Worm (Caenorhabditis elegans) whole organism, mixed stage, embryonic: ENCODE data around the gene srw-139.
"Not testable (repeated sequence)": the region's sequence is repeated elsewhere in the genome, so short reads cannot be mapped to it uniquely, and the experiment has no call there.

ENCODE experiments used
- bed-3 ChIP-seq: fragments of 200-800 bp; sonication (Bioruptor generic); optimal IDR thresholded peaks from 3 replicates; lab custom pipeline; 2018; ENCODE audit warnings: mild to moderate bottlenecking, missing genetic modification characterization, moderate library complexity, missing compliant biosample characterization
- blmp-1 ChIP-seq: fragments of 150-350 bp; optimal IDR thresholded peaks from 2 replicates; lab custom pipeline; 2014; ENCODE audit warnings: missing biosample characterization, missing genetic modification characterization
- ceh-83 ChIP-seq: fragments of 200-800 bp; sonication (Bioruptor generic); optimal IDR thresholded peaks from 2 replicates; lab custom pipeline; 2018; ENCODE audit warnings: mild to moderate bottlenecking, missing genetic modification characterization, missing compliant biosample characterization
- ces-1 ChIP-seq: fragments of 150-350 bp; optimal IDR thresholded peaks from 2 replicates; lab custom pipeline; 2014; ENCODE audit warnings: missing biosample characterization, missing genetic modification reagents, missing genetic modification characterization
- drap-1 ChIP-seq: fragments of 200-800 bp; sonication (Bioruptor generic); optimal IDR thresholded peaks from 3 replicates; lab custom pipeline; 2018; ENCODE audit warnings: mild to moderate bottlenecking, missing genetic modification characterization, missing compliant biosample characterization
- elt-1 ChIP-seq: sonication (generic microtip); optimal IDR thresholded peaks from 2 replicates; lab custom pipeline; 2017; ENCODE audit warnings: missing genetic modification characterization, mild to moderate bottlenecking, missing compliant biosample characterization, antibody characterized with exemption, moderate library complexity, borderline replicate concordance; ENCODE audit not compliant: insufficient read depth
- elt-3 ChIP-seq: fragments of 150-350 bp; optimal IDR thresholded peaks from 2 replicates; lab custom pipeline; 2014; ENCODE audit warnings: missing biosample characterization, missing genetic modification characterization
- flh-1 ChIP-seq: fragments of 200-800 bp; sonication (Bioruptor generic); optimal IDR thresholded peaks from 2 replicates; lab custom pipeline; 2018; ENCODE audit warnings: mild to moderate bottlenecking, missing genetic modification characterization, moderate library complexity, missing compliant biosample characterization
- hlh-1 ChIP-seq: fragments of 150-350 bp; optimal IDR thresholded peaks from 2 replicates; lab custom pipeline; 2014; ENCODE audit warnings: missing biosample characterization, missing genetic modification reagents, missing genetic modification characterization
- lin-13 ChIP-seq: fragments of 150-350 bp; optimal IDR thresholded peaks from 2 replicates; lab custom pipeline; 2014; ENCODE audit warnings: missing biosample characterization, missing genetic modification characterization
- lin-32 ChIP-seq: fragments of 200-800 bp; sonication (Bioruptor generic); optimal IDR thresholded peaks from 2 replicates; lab custom pipeline; 2018; ENCODE audit warnings: mild to moderate bottlenecking, missing genetic modification characterization, missing compliant biosample characterization
- lsy-2 ChIP-seq: fragments of 150-350 bp; optimal IDR thresholded peaks from 2 replicates; lab custom pipeline; 2014; ENCODE audit warnings: missing biosample characterization, missing genetic modification characterization
- mab-5 ChIP-seq: fragments of 150-350 bp; optimal IDR thresholded peaks from 2 replicates; lab custom pipeline; 2014; ENCODE audit warnings: missing biosample characterization, missing genetic modification characterization
- mep-1 ChIP-seq: fragments of 150-350 bp; optimal IDR thresholded peaks from 2 replicates; lab custom pipeline; 2017; ENCODE audit warnings: missing biosample characterization, missing genetic modification reagents, missing genetic modification characterization, inconsistent platforms
- mls-2 ChIP-seq: sonication (generic microtip); optimal IDR thresholded peaks from 2 replicates; lab custom pipeline; 2016; ENCODE audit warnings: mild to moderate bottlenecking, missing genetic modification characterization, moderate library complexity, missing compliant biosample characterization
- nhr-2 ChIP-seq: fragments of 150-350 bp; optimal IDR thresholded peaks from 2 replicates; lab custom pipeline; 2014; ENCODE audit warnings: missing biosample characterization, missing genetic modification characterization
- nhr-237 ChIP-seq: fragments of 150-350 bp; optimal IDR thresholded peaks from 2 replicates; lab custom pipeline; 2014; ENCODE audit warnings: missing biosample characterization, missing genetic modification characterization
- nhr-28 ChIP-seq: fragments of 150-350 bp; optimal IDR thresholded peaks from 2 replicates; lab custom pipeline; 2014; ENCODE audit warnings: missing biosample characterization, missing genetic modification characterization
- pha-4 ChIP-seq: fragments of 150-350 bp; optimal IDR thresholded peaks from 2 replicates; lab custom pipeline; 2018; ENCODE audit warnings: missing biosample characterization, missing genetic modification reagents, missing genetic modification characterization
- sem-2 ChIP-seq: fragments of 200-800 bp; sonication (Bioruptor generic); optimal IDR thresholded peaks from 2 replicates; lab custom pipeline; 2018; ENCODE audit warnings: mild to moderate bottlenecking, missing genetic modification characterization, missing compliant biosample characterization
- sptf-1 ChIP-seq: sonication (generic microtip); optimal IDR thresholded peaks from 2 replicates; lab custom pipeline; 2017; ENCODE audit warnings: mild to moderate bottlenecking, missing genetic modification characterization, moderate library complexity, missing compliant biosample characterization
- tbx-8 ChIP-seq: fragments of 200-800 bp; sonication (Bioruptor generic); optimal IDR thresholded peaks from 2 replicates; lab custom pipeline; 2018; ENCODE audit warnings: mild to moderate bottlenecking, missing genetic modification characterization, moderate library complexity, missing compliant biosample characterization
- unc-120 ChIP-seq: sonication (generic microtip); optimal IDR thresholded peaks from 2 replicates; lab custom pipeline; 2017; ENCODE audit warnings: missing genetic modification characterization, missing compliant biosample characterization; ENCODE audit not compliant: poor library complexity, severe bottlenecking
- unc-39 ChIP-seq: fragments of 150-350 bp; optimal IDR thresholded peaks from 2 replicates; lab custom pipeline; 2014; ENCODE audit warnings: missing biosample characterization, missing genetic modification characterization
- unc-62 ChIP-seq: fragments of 150-350 bp; optimal IDR thresholded peaks from 2 replicates; lab custom pipeline; 2014; ENCODE audit warnings: missing biosample characterization, missing genetic modification reagents, missing genetic modification characterization
- zip-8 ChIP-seq: fragments of 150-350 bp; optimal IDR thresholded peaks from 2 replicates; lab custom pipeline; 2014; ENCODE audit warnings: missing biosample characterization, missing genetic modification characterization
- ztf-11 ChIP-seq: fragments of 150-350 bp; optimal IDR thresholded peaks from 2 replicates; lab custom pipeline; 2014; ENCODE audit warnings: missing biosample characterization, missing genetic modification characterization

The srw-139 gene

ce11 chrV:2976287-2976686 is 8.9 kb downstream of the srw-139 start, which contains the start of gene srw-124:
Gene srw-124, plus strand, starts transcription at chrV:2976587.
- no peak for TF ChIP-seq mab-5 (tag; lab: Kevin White, UChicago)

ce11 chrV:2975285-2975684 is 9.9 kb downstream of the srw-139 start, which contains the start of gene srw-123:
Gene srw-123, minus strand, starts transcription at chrV:2975385.
- not testable (repeated sequence) for TF ChIP-seq blmp-1 (tag; lab: Kevin White, UChicago); unc-120; drap-1 (GFP tag; lab: Kevin White, UChicago)

ce11 chrV:2971307-2971999 is 13.8 kb downstream of the srw-139 start, which contains the start of gene srw-129:
Gene srw-129, plus strand, starts transcription at chrV:2971949.
- TF ChIP-seq mls-2 (tag; lab: Kevin White, UChicago) (no peak), unc-120 (no peak), lin-13 (tag; lab: Kevin White, UChicago) (no peak), tbx-8 (GFP tag; lab: Kevin White, UChicago) (no peak), lin-32 (no peak), sem-2 (GFP tag; lab: Kevin White, UChicago) (no peak), zip-8 (tag; lab: Kevin White, UChicago) (no peak), sptf-1 (tag; lab: Kevin White, UChicago) (no peak), ceh-83 (GFP tag; lab: Kevin White, UChicago) (no peak), nhr-2 (tag; lab: Kevin White, UChicago) (no peak), nhr-28 (no peak), elt-3 (tag; lab: Kevin White, UChicago) (no peak), blmp-1 (tag; lab: Kevin White, UChicago) (no peak)

ce11 chrV:2964786-2965185 is 20.4 kb downstream of the srw-139 start, which contains the start of gene srh-88:
Gene srh-88, minus strand, starts transcription at chrV:2964886.
- no peak for TF ChIP-seq drap-1 (GFP tag; lab: Kevin White, UChicago)
- no peak for TF ChIP-seq bed-3 (GFP tag; lab: Kevin White, UChicago)
- no peak for TF ChIP-seq lsy-2 (tag; lab: Kevin White, UChicago)
- TF ChIP-seq ceh-83 (GFP tag; lab: Kevin White, UChicago), result no peak
- TF ChIP-seq pha-4 (tag; lab: Kevin White, UChicago), result no peak
- TF ChIP-seq nhr-237 (tag; lab: Kevin White, UChicago), result no peak
- no peak for TF ChIP-seq tbx-8 (GFP tag; lab: Kevin White, UChicago)
- TF ChIP-seq lin-32, result no peak
- no peak for TF ChIP-seq ces-1 (GFP tag; lab: Kevin White, UChicago)
- TF ChIP-seq sptf-1 (tag; lab: Kevin White, UChicago), result no peak
- no peak for TF ChIP-seq elt-3 (tag; lab: Kevin White, UChicago)
- no peak for TF ChIP-seq unc-120
- no peak for TF ChIP-seq blmp-1 (tag; lab: Kevin White, UChicago)
- no peak for TF ChIP-seq elt-1 (tag; lab: Kevin White, UChicago)

DNA sequence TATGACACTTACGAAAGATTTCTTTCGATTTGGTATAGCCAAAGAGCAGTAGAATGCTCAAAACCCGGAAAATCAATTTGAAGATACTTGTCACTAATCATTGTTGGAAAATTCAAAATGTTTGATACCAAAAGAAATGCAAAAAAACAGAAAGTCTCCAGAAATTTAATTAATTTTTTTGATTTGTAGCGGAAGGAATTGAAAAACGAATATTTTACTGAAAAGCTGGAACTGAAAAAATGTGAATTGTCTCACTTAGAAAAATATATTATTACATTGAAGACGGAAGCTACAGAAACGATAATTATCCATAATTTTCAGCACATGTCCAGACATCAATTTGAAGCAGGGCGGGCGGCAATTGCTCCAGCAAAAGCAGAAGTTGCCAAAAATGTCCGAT is 22.2 kb downstream of the srw-139 start, which contains the start of gene srw-138:
Gene srw-138 (minus strand): TSS at position 101 of the 400 bp plus-strand sequence.
- TF ChIP-seq lin-13 (tag; lab: Kevin White, UChicago) (no peak), elt-1 (tag; lab: Kevin White, UChicago) (no peak)
- TF ChIP-seq, all 35 proteins: peak for 0

DNA sequence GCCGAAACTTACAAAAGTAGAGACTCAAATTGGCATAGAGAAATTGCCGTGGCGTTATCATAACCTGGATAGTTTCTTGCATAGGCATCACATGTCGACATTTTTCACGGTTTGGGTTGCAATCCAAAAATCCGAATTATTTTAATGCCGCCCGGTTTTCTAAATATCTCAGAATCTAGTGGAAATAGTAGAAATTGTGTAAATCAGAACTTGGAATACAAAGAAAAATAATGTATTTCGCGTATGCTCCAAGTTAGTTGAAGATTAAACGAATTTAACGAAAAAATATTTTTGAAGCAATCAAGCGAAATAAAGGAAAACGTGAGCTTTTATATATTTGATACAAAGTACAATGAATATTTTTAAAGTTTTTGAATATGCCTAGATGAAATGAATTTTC is 24.3 kb downstream of the srw-139 start, which contains the start of gene srw-144:
Gene srw-144 (minus strand): TSS at position 101 of the 400 bp plus-strand sequence.
- TF ChIP-seq unc-39 (tag; lab: Kevin White, UChicago), result no peak
- no peak for TF ChIP-seq unc-62
- TF ChIP-seq nhr-237 (tag; lab: Kevin White, UChicago), result no peak
- TF ChIP-seq unc-120, result no peak
- TF ChIP-seq nhr-28, result no peak
- TF ChIP-seq drap-1 (GFP tag; lab: Kevin White, UChicago), result no peak
- TF ChIP-seq ceh-83 (GFP tag; lab: Kevin White, UChicago), result no peak
- TF ChIP-seq ztf-11, result no peak
- no peak for TF ChIP-seq lin-13 (tag; lab: Kevin White, UChicago)
- TF ChIP-seq, all 35 proteins: peak for 0

ce11 chrV:2958202-2958601 is 27.0 kb downstream of the srw-139 start, which contains the start of gene srw-142:
Gene srw-142, minus strand, starts transcription at chrV:2958302.
- TF ChIP-seq hlh-1 (tag; lab: Kevin White, UChicago) (no peak), drap-1 (GFP tag; lab: Kevin White, UChicago) (no peak), flh-1 (GFP tag; lab: Kevin White, UChicago) (no peak), mab-5 (tag; lab: Kevin White, UChicago) (no peak), lsy-2 (tag; lab: Kevin White, UChicago) (no peak), sem-2 (GFP tag; lab: Kevin White, UChicago) (no peak), mep-1 (tag; lab: Kevin White, UChicago) (no peak), unc-120 (no peak)
